Fruit fly (Drosophila melanogaster) whole organism, pupa: ENCODE results near the gene CG13365.
"Not testable (repeated sequence)": the region's sequence is repeated elsewhere in the genome, so short reads cannot be mapped to it uniquely, and the experiment has no call there.

ENCODE experiments used
- CG10348 ChIP-seq: fragments of 200-800 bp; sonication (Bioruptor generic); IDR thresholded peaks from 2 replicates; pipeline ENCODE4 v1.3.6; 2022; ENCODE audit warnings: missing biosample characterization, missing genetic modification characterization
- CG12605 ChIP-seq: fragments of 200-800 bp; sonication (Bioruptor generic); IDR thresholded peaks from 2 replicates; pipeline ENCODE4 v1.3.6; 2022; ENCODE audit warnings: missing biosample characterization, missing genetic modification characterization
- CG13204 ChIP-seq: fragments of 200-800 bp; sonication (Bioruptor generic); optimal IDR thresholded peaks from 2 replicates; lab custom pipeline; 2018; ENCODE audit warnings: missing biosample characterization, mild to moderate bottlenecking, missing genetic modification characterization, moderate library complexity
- CG14655 ChIP-seq: fragments of 200-800 bp; sonication (Bioruptor generic); optimal IDR thresholded peaks from 3 replicates; lab custom pipeline; 2017; ENCODE audit warnings: mild to moderate bottlenecking, missing biosample characterization, missing genetic modification reagents, missing genetic modification characterization
- CG15710 ChIP-seq: fragments of 200-800 bp; sonication (Bioruptor generic); optimal IDR thresholded peaks from 2 replicates; lab custom pipeline; 2018; ENCODE audit warnings: missing biosample characterization, mild to moderate bottlenecking, missing genetic modification characterization, moderate library complexity
- CG17806 ChIP-seq: fragments of 200-800 bp; sonication (Bioruptor generic); optimal IDR thresholded peaks from 2 replicates; lab custom pipeline; 2018; ENCODE audit warnings: missing biosample characterization, mild to moderate bottlenecking, missing genetic modification characterization, moderate library complexity
- CG32121 ChIP-seq: fragments of 200-800 bp; sonication (Bioruptor generic); IDR thresholded peaks from 2 replicates; pipeline ENCODE4 v1.3.6; 2022; ENCODE audit warnings: missing biosample characterization, missing genetic modification characterization
- CG34367 ChIP-seq: fragments of 200-800 bp; sonication (Bioruptor generic); optimal IDR thresholded peaks from 2 replicates; lab custom pipeline; 2018; ENCODE audit warnings: missing biosample characterization, mild to moderate bottlenecking, missing genetic modification characterization
- CG4496 ChIP-seq: fragments of 200-800 bp; sonication (Bioruptor generic); IDR thresholded peaks from 3 replicates; pipeline ENCODE4 v1.3.6; 2022; ENCODE audit warnings: missing biosample characterization, missing genetic modification characterization
- CG8159 ChIP-seq: fragments of 200-800 bp; sonication (Bioruptor generic); optimal IDR thresholded peaks from 3 replicates; lab custom pipeline; 2018; ENCODE audit warnings: missing biosample characterization, mild to moderate bottlenecking, missing genetic modification characterization, moderate library complexity
- CG8301 ChIP-seq: fragments of 200-800 bp; sonication (Bioruptor generic); optimal IDR thresholded peaks from 2 replicates; lab custom pipeline; 2018; ENCODE audit warnings: missing biosample characterization, mild to moderate bottlenecking, missing genetic modification characterization
- CG9948 ChIP-seq: fragments of 200-800 bp; sonication (Bioruptor generic); optimal IDR thresholded peaks from 2 replicates; lab custom pipeline; 2018; ENCODE audit warnings: missing biosample characterization, mild to moderate bottlenecking, missing genetic modification characterization, moderate library complexity
- D1 ChIP-seq: fragments of 200-800 bp; sonication (Bioruptor generic); optimal IDR thresholded peaks from 2 replicates; lab custom pipeline; 2018; ENCODE audit warnings: missing biosample characterization, mild to moderate bottlenecking, missing genetic modification characterization, moderate library complexity
- EcR ChIP-seq: fragments of 200-800 bp; sonication (Bioruptor generic); optimal IDR thresholded peaks from 3 replicates; lab custom pipeline; 2019; ENCODE audit warnings: missing biosample characterization, missing genetic modification characterization, mild to moderate bottlenecking, moderate library complexity, missing genetic modification reagents
- Ets98B ChIP-seq: fragments of 200-800 bp; sonication (Bioruptor generic); IDR thresholded peaks from 2 replicates; pipeline ENCODE4 v1.3.6; 2022; ENCODE audit warnings: missing biosample characterization, missing genetic modification characterization
- Pif1A ChIP-seq: fragments of 200-800 bp; sonication (Bioruptor generic); optimal IDR thresholded peaks from 3 replicates; lab custom pipeline; 2016; ENCODE audit warnings: missing biosample characterization, missing genetic modification characterization
- Pif1B ChIP-seq: fragments of 200-800 bp; sonication (Bioruptor generic); optimal IDR thresholded peaks from 3 replicates; lab custom pipeline; 2016; ENCODE audit warnings: missing biosample characterization, missing genetic modification characterization
- Snoo ChIP-seq: fragments of 200-800 bp; sonication (Bioruptor generic); optimal IDR thresholded peaks from 3 replicates; lab custom pipeline; 2017; ENCODE audit warnings: missing biosample characterization, mild to moderate bottlenecking, missing genetic modification characterization, inconsistent platforms
- fd96Ca ChIP-seq: fragments of 200-800 bp; sonication (Bioruptor generic); IDR thresholded peaks from 3 replicates; pipeline ENCODE4 v1.3.6; 2022; ENCODE audit warnings: missing biosample characterization, missing genetic modification characterization
- gl ChIP-seq: fragments of 200-800 bp; sonication (Bioruptor generic); optimal IDR thresholded peaks from 2 replicates; lab custom pipeline; 2018; ENCODE audit warnings: missing biosample characterization, mild to moderate bottlenecking, missing genetic modification characterization
- rn ChIP-seq: fragments of 200-800 bp; sonication (Bioruptor generic); IDR thresholded peaks from 2 replicates; pipeline ENCODE4 v1.3.6; 2022; ENCODE audit warnings: missing biosample characterization, missing genetic modification characterization

The CG13365 gene

dm6 chrX:654221-654620 lies 33.2 kb upstream of the CG13365 start:
- TF ChIP-seq EcR (GFP tag; lab: Kevin White, UChicago) (peak; percentile 47), gl (tag; lab: Kevin White, UChicago) (no peak)

DNA sequence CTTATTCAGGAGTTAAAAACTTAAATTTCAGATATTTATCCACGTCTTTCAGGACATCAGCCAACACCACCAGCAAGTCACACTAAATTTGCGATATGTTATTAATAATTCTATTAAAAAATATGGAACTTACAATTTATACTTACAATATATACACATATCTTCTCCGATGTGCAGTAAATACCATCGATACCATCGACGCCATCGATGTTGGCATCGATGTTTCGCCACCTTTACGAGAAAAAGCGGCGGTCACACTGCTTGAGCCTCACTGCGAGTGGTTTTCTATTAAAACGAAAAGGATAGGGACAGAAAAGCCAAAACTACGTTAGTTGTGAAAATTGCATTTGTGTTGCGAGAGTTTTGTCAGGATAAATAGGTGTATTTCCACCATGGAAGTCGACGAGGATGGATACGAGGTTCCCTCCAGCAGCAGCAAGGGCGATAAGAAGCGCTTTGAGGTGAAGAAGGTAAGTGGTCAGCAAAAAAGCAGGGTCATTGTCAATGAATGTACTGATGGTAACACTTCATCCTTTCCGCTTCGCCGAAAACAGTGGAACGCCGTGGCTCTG lies 26.1 kb upstream of the CG13365 start, which contains the start of gene Roc1a:
Roc1a (plus strand) TSS at position 249 of the 572 bp plus-strand sequence.
- TF ChIP-seq EcR (GFP tag; lab: Kevin White, UChicago) (peak; percentile 16), CG15710 (tag; lab: Kevin White, UChicago) (no peak), CG8301 (tag; lab: Kevin White, UChicago) (no peak), CG32121 (GFP tag; lab: Robert Waterston, UW) (no peak), Ets98B (GFP tag; lab: Robert Waterston, UW) (peak; percentile 17; the same call in 1 of the 2 replicates)

dm6 chrX:646395-647009 lies 25.5 kb upstream of the CG13365 start:
- peak; percentile 92 for TF ChIP-seq EcR (GFP tag; lab: Kevin White, UChicago)
- no peak for TF ChIP-seq CG8301 (tag; lab: Kevin White, UChicago)
- TF ChIP-seq CG12605 (GFP tag; lab: Robert Waterston, UW): 0 out of 2 replicates have a peak, but pooled peaks have one; percentile 9
- TF ChIP-seq CG14655: no peak

dm6 chrX:644461-644860 lies 23.4 kb upstream of the CG13365 start, which contains the start of gene CG13367:
TSS of gene CG13367 (plus strand) at chrX:644761.
- not testable (repeated sequence) for TF ChIP-seq CG10348; CG8301 (tag; lab: Kevin White, UChicago); Pif1B (GFP tag; lab: Kevin White, UChicago)

DNA sequence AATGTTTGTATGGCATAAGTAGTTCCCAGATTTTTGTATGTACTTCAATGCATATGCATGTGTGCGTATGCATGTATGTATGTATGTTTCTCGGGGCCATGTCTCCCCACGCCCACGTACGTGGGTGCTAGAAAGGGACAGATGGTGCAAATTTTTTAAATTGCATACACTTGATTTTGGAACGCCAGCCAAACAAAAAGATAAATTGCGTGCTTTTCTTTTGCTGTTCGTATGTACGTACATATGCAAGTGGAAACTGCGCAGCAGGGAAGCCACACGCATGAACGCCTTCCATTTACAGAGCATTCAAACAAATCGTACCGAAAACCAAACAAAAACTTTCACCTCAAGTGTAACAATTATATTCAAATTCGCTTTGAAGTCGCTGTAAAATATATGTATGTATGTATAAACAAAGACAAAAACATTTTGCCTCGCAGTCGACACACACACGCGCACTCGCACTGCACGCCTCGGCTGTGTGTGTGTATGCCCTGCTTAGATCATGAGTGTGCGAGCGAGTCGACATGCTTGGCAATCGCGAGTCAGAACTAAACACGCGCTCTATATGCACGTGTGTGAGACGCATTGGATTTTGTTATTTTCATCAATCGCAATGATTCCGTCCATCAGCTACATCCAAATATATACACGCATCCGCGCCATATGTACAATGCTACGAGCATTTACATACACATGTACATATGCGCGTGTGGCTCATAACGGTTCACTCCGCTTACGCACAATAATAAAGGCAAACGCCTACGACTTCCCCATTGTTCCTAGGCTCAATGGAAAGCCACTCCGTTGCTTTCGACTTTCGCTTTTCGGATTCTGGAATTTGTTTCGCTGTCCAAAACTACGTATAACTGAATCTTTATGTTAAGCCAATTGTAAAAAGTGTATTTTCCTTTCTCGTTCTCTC lies 15.9 kb upstream of the CG13365 start:
- TF ChIP-seq Pif1A (GFP tag; lab: Kevin White, UChicago) (no peak), Ets98B (GFP tag; lab: Robert Waterston, UW) (peak; percentile 39; the same call in 1 of the 2 replicates)

dm6 chrX:635495-636142 lies 14.6 kb upstream of the CG13365 start, which contains the start of gene Dredd:
TSS of gene Dredd (minus strand) at chrX:635545.
- TF ChIP-seq CG14655: no peak
- TF ChIP-seq D1: no peak
- TF ChIP-seq CG17806: no peak
- no peak for TF ChIP-seq CG9948 (tag; lab: Kevin White, UChicago)
- TF ChIP-seq Snoo (tag; lab: Kevin White, UChicago): no peak
- TF ChIP-seq fd96Ca (GFP tag; lab: Robert Waterston, UW): no peak
- TF ChIP-seq gl (tag; lab: Kevin White, UChicago): no peak
- TF ChIP-seq, all 21 proteins: peak for 0

dm6 chrX:629239-629821 lies 8.3 kb upstream of the CG13365 start, which contains the start of the genes RpL36 and Mybbp1A:
TSS of gene RpL36 (minus strand) at chrX:629483.
TSS of gene Mybbp1A (plus strand) at chrX:629773.
- TF ChIP-seq CG15710 (tag; lab: Kevin White, UChicago): peak; percentile 44
- TF ChIP-seq CG8301 (tag; lab: Kevin White, UChicago): no peak
- TF ChIP-seq CG4496: peak; percentile 44; the same call in 1 of the 3 replicates
- TF ChIP-seq CG13204 (GFP tag; lab: Kevin White, UChicago): no peak
- TF ChIP-seq CG14655: no peak
- peak; percentile 50 for TF ChIP-seq CG34367 (tag; lab: Kevin White, UChicago)
- TF ChIP-seq CG8159 (tag; lab: Kevin White, UChicago): peak; percentile 61
- TF ChIP-seq EcR (GFP tag; lab: Kevin White, UChicago): peak; percentile 42
- peak; percentile 40 for TF ChIP-seq CG12605 (GFP tag; lab: Robert Waterston, UW)
- TF ChIP-seq CG17806: no peak
- TF ChIP-seq D1: no peak
- TF ChIP-seq Ets98B (GFP tag; lab: Robert Waterston, UW): peak; percentile 51; the same call in 1 of the 2 replicates
- peak; percentile 38 for TF ChIP-seq gl (tag; lab: Kevin White, UChicago)
- no peak for TF ChIP-seq Pif1A (GFP tag; lab: Kevin White, UChicago)
- peak; percentile 13; the same call in 1 of the 2 replicates for TF ChIP-seq rn
- no peak for TF ChIP-seq Pif1B (GFP tag; lab: Kevin White, UChicago)
- 0 out of 3 replicates have a peak, but pooled peaks have one; percentile 7 for TF ChIP-seq fd96Ca (GFP tag; lab: Robert Waterston, UW)
- peak; percentile 74 for TF ChIP-seq Snoo (tag; lab: Kevin White, UChicago)
- 0 out of 2 replicates have a peak, but pooled peaks have one; percentile 18 for TF ChIP-seq CG32121 (GFP tag; lab: Robert Waterston, UW)
